Fruit fly (Drosophila melanogaster) whole organism, embryonic: ENCODE results near the gene Svil.
A peak's percentile ranks its signal among the peaks of the same experiment; 100 is the strongest.

ENCODE experiments used
- Adf1 ChIP-seq: fragments of 200-800 bp; sonication (Bioruptor generic); IDR thresholded peaks from 2 replicates; pipeline ENCODE4 v1.3.6; 2022; ENCODE audit warnings: missing biosample characterization, missing genetic modification characterization
- Antp ChIP-seq: fragments of 200-800 bp; sonication (Bioruptor generic); optimal IDR thresholded peaks from 3 replicates; lab custom pipeline; 2016; ENCODE audit warnings: missing biosample characterization, missing genetic modification characterization
- C15 ChIP-seq: fragments of 200-800 bp; sonication (Bioruptor generic); IDR thresholded peaks from 3 replicates; pipeline ENCODE4 v1.3.6; 2022; ENCODE audit warnings: missing biosample characterization, missing genetic modification characterization
- CG10147 ChIP-seq: fragments of 200-800 bp; sonication (Bioruptor generic); optimal IDR thresholded peaks from 2 replicates; lab custom pipeline; 2019; ENCODE audit warnings: missing biosample characterization, mild to moderate bottlenecking, missing genetic modification characterization, moderate library complexity
- CG10267 ChIP-seq: fragments of 200-800 bp; sonication (Bioruptor generic); optimal IDR thresholded peaks from 2 replicates; lab custom pipeline; 2018; ENCODE audit warnings: missing biosample characterization, mild to moderate bottlenecking, missing genetic modification characterization, moderate library complexity
- CG10462 ChIP-seq: fragments of 200-800 bp; sonication (Bioruptor generic); optimal IDR thresholded peaks from 2 replicates; lab custom pipeline; 2016; ENCODE audit warnings: missing biosample characterization, missing genetic modification characterization
- CG13296 ChIP-seq: fragments of 200-800 bp; sonication (Bioruptor generic); optimal IDR thresholded peaks from 3 replicates; lab custom pipeline; 2018; ENCODE audit warnings: missing biosample characterization, mild to moderate bottlenecking, missing genetic modification characterization
- CG14441 ChIP-seq: fragments of 200-800 bp; sonication (Bioruptor generic); IDR thresholded peaks from 2 replicates; pipeline ENCODE4 v1.3.6; 2022; ENCODE audit warnings: missing biosample characterization, missing genetic modification characterization
- CG15073 ChIP-seq: fragments of 200-800 bp; sonication (Bioruptor generic); optimal IDR thresholded peaks from 2 replicates; lab custom pipeline; 2016; ENCODE audit warnings: missing biosample characterization, missing genetic modification characterization
- CG1603 ChIP-seq: fragments of 200-800 bp; sonication (Bioruptor generic); optimal IDR thresholded peaks from 2 replicates; lab custom pipeline; 2019; ENCODE audit warnings: missing biosample characterization, mild to moderate bottlenecking, missing genetic modification characterization, moderate library complexity
- CG16779 ChIP-seq: fragments of 200-800 bp; sonication (Bioruptor generic); IDR thresholded peaks from 2 replicates; pipeline ENCODE4 v1.3.6; 2022; ENCODE audit warnings: missing biosample characterization, missing genetic modification characterization
- CG17361 ChIP-seq: fragments of 200-800 bp; sonication (Bioruptor generic); IDR thresholded peaks from 3 replicates; pipeline ENCODE4 v1.3.6; 2022; ENCODE audit warnings: missing biosample characterization, missing genetic modification characterization
- CG18262 ChIP-seq: fragments of 200-800 bp; optimal IDR thresholded peaks from 3 replicates; lab custom pipeline; 2019; ENCODE audit warnings: missing biosample characterization, mild to moderate bottlenecking, missing genetic modification characterization, moderate library complexity
- CG1832 ChIP-seq: fragments of 200-800 bp; sonication (Bioruptor generic); optimal IDR thresholded peaks from 2 replicates; lab custom pipeline; 2017; ENCODE audit warnings: missing biosample characterization, mild to moderate bottlenecking, missing genetic modification characterization, inconsistent platforms
- CG2889 ChIP-seq: fragments of 200-800 bp; sonication (Bioruptor generic); IDR thresholded peaks from 3 replicates; pipeline ENCODE4 v1.3.6; 2022; ENCODE audit warnings: missing biosample characterization, missing genetic modification characterization
- CG6854 ChIP-seq: fragments of 200-800 bp; sonication (Bioruptor generic); optimal IDR thresholded peaks from 3 replicates; lab custom pipeline; 2017; ENCODE audit warnings: missing biosample characterization, mild to moderate bottlenecking, missing genetic modification characterization
- CG9817 ChIP-seq: fragments of 200-800 bp; sonication (Bioruptor generic); optimal IDR thresholded peaks from 2 replicates; lab custom pipeline; 2018; ENCODE audit warnings: missing biosample characterization, mild to moderate bottlenecking, missing genetic modification characterization, moderate library complexity
- CTCF ChIP-seq: fragments of 200-800 bp; sonication (Bioruptor generic); optimal IDR thresholded peaks from 2 replicates; lab custom pipeline; 2017; ENCODE audit warnings: missing biosample characterization, mild to moderate bottlenecking, missing genetic modification characterization, moderate library complexity
- CoRest ChIP-seq: fragments of 200-800 bp; sonication (Bioruptor generic); optimal IDR thresholded peaks from 3 replicates; lab custom pipeline; 2018; ENCODE audit warnings: missing biosample characterization, mild to moderate bottlenecking, missing genetic modification characterization, moderate library complexity
- D19A ChIP-seq: fragments of 200-800 bp; optimal IDR thresholded peaks from 3 replicates; lab custom pipeline; 2019; ENCODE audit warnings: missing biosample characterization, mild to moderate bottlenecking, missing genetic modification characterization, moderate library complexity
- Dip2 ChIP-seq: fragments of 200-800 bp; sonication (Bioruptor generic); IDR thresholded peaks from 2 replicates; pipeline ENCODE4 v1.3.6; 2022; ENCODE audit warnings: missing biosample characterization, missing genetic modification characterization
- Dp ChIP-seq: fragments of 200-800 bp; sonication (Bioruptor generic); optimal IDR thresholded peaks from 2 replicates; lab custom pipeline; 2018; ENCODE audit warnings: missing biosample characterization, mild to moderate bottlenecking, missing genetic modification characterization, moderate library complexity
- Dref ChIP-seq: fragments of 200-800 bp; sonication (Bioruptor generic); IDR thresholded peaks from 2 replicates; pipeline ENCODE4 v1.3.6; 2022; ENCODE audit warnings: missing biosample characterization, missing genetic modification characterization
- Ets65A ChIP-seq: fragments of 200-800 bp; sonication (Bioruptor generic); peaks from one replicate; lab custom pipeline; 2016; ENCODE audit warnings: missing biosample characterization, missing genetic modification characterization
- Fer1 ChIP-seq: fragments of 200-800 bp; sonication (Bioruptor generic); optimal IDR thresholded peaks from 2 replicates; lab custom pipeline; 2017; ENCODE audit warnings: missing biosample characterization, mild to moderate bottlenecking, missing genetic modification characterization
- NK7.1 ChIP-seq: fragments of 200-800 bp; sonication (Bioruptor generic); optimal IDR thresholded peaks from 3 replicates; lab custom pipeline; 2016; ENCODE audit warnings: missing biosample characterization, missing genetic modification characterization
- Nf-YA ChIP-seq: fragments of 200-800 bp; sonication (Bioruptor generic); IDR thresholded peaks from 2 replicates; pipeline ENCODE4 v1.3.6; 2022; ENCODE audit warnings: missing biosample characterization, missing genetic modification characterization
- Sin3A ChIP-seq: fragments of >200 bp; optimal IDR thresholded peaks from 2 replicates; lab custom pipeline; 2018
- Xbp1 ChIP-seq: fragments of 200-800 bp; sonication (Bioruptor generic); optimal IDR thresholded peaks from 3 replicates; lab custom pipeline; 2016; ENCODE audit warnings: missing biosample characterization, mild to moderate bottlenecking, missing genetic modification characterization
- ase ChIP-seq: fragments of 200-800 bp; sonication (Bioruptor generic); IDR thresholded peaks from 3 replicates; pipeline ENCODE4 v1.3.6; 2022; ENCODE audit warnings: missing biosample characterization, missing genetic modification characterization
- bsh ChIP-seq, 2 experiments: fragments of 200-800 bp; sonication (Bioruptor generic); optimal IDR thresholded peaks; 2 replicates each; lab custom pipeline; 2017 to 2018; ENCODE audit warnings: mild to moderate bottlenecking in 2 of 2, missing biosample characterization in 2 of 2, missing genetic modification characterization in 2 of 2, moderate library complexity in 1 of 2
- dati ChIP-seq: fragments of 200-800 bp; sonication (Bioruptor generic); IDR thresholded peaks from 2 replicates; pipeline ENCODE4 v1.3.6; 2022; ENCODE audit warnings: missing biosample characterization, missing genetic modification characterization
- fru ChIP-seq: fragments of >200 bp; optimal IDR thresholded peaks from 2 replicates; lab custom pipeline; 2017
- kay ChIP-seq: fragments of 200-800 bp; sonication (Bioruptor generic); optimal IDR thresholded peaks from 2 replicates; lab custom pipeline; 2016; ENCODE audit warnings: missing biosample characterization, missing genetic modification characterization
- lmd ChIP-seq: fragments of 200-800 bp; sonication (Bioruptor generic); IDR thresholded peaks from 2 replicates; pipeline ENCODE4 v1.3.6; 2022; ENCODE audit warnings: missing biosample characterization, missing genetic modification characterization
- mam ChIP-seq: fragments of 200-800 bp; sonication (Bioruptor generic); optimal IDR thresholded peaks from 3 replicates; lab custom pipeline; 2016; ENCODE audit warnings: missing biosample characterization, missing genetic modification characterization
- nau ChIP-seq: fragments of 200-800 bp; sonication (Bioruptor generic); optimal IDR thresholded peaks from 3 replicates; lab custom pipeline; 2017; ENCODE audit warnings: missing biosample characterization, mild to moderate bottlenecking, missing genetic modification characterization, missing genetic modification reagents
- nerfin-2 ChIP-seq: fragments of 200-800 bp; sonication (Bioruptor generic); IDR thresholded peaks from 2 replicates; pipeline ENCODE4 v1.3.6; 2022; ENCODE audit warnings: missing biosample characterization, missing genetic modification characterization; ENCODE audit not compliant: partially characterized antibody
- nom ChIP-seq: fragments of 200-800 bp; sonication (Bioruptor generic); optimal IDR thresholded peaks from 2 replicates; lab custom pipeline; 2017; ENCODE audit warnings: missing biosample characterization, missing genetic modification characterization, mild to moderate bottlenecking, moderate library complexity, missing genetic modification reagents
- pb ChIP-seq: fragments of 200-800 bp; sonication (Bioruptor generic); optimal IDR thresholded peaks from 3 replicates; lab custom pipeline; 2016; ENCODE audit warnings: missing biosample characterization, missing genetic modification characterization
- run ChIP-seq: fragments of 200-800 bp; sonication (Bioruptor generic); optimal IDR thresholded peaks from 3 replicates; lab custom pipeline; 2018; ENCODE audit warnings: missing biosample characterization, mild to moderate bottlenecking, missing genetic modification characterization
- sc ChIP-seq, 3 experiments: fragments of >200 bp in 2 of 3; fragments of 200-800 bp in 1 of 3; sonication (Bioruptor generic) in 1 of 3; optimal IDR thresholded peaks; 2 replicates in 2 of 3; 3 replicates in 1 of 3; lab custom pipeline; 2017; ENCODE audit warnings: mild to moderate bottlenecking in 1 of 3, missing biosample characterization in 1 of 3, missing genetic modification characterization in 1 of 3, missing genetic modification reagents in 1 of 3
- sim ChIP-seq: fragments of 200-800 bp; sonication (Bioruptor generic); IDR thresholded peaks from 2 replicates; pipeline ENCODE4 v1.3.6; 2022; ENCODE audit warnings: missing biosample characterization, missing genetic modification characterization
- sob ChIP-seq: fragments of 200-800 bp; sonication (Bioruptor generic); IDR thresholded peaks from 2 replicates; pipeline ENCODE4 v1.3.6; 2022; ENCODE audit warnings: missing biosample characterization, missing genetic modification characterization
- ssp ChIP-seq: fragments of 200-800 bp; sonication (Bioruptor generic); IDR thresholded peaks from 2 replicates; pipeline ENCODE4 v1.3.6; 2022; ENCODE audit warnings: missing biosample characterization, missing genetic modification characterization
- sug ChIP-seq: fragments of 200-800 bp; optimal IDR thresholded peaks from 2 replicates; lab custom pipeline; 2019; ENCODE audit warnings: missing biosample characterization, mild to moderate bottlenecking, missing genetic modification characterization, moderate library complexity
- tio ChIP-seq: fragments of 200-800 bp; sonication (Bioruptor generic); optimal IDR thresholded peaks from 2 replicates; lab custom pipeline; 2017; ENCODE audit warnings: missing biosample characterization, missing genetic modification characterization, inconsistent platforms
- tup ChIP-seq: fragments of 200-800 bp; sonication (Bioruptor generic); optimal IDR thresholded peaks from 2 replicates; lab custom pipeline; 2016; ENCODE audit warnings: missing biosample characterization, mild to moderate bottlenecking, missing genetic modification characterization, moderate library complexity
- twi ChIP-seq: fragments of 200-800 bp; optimal IDR thresholded peaks from 2 replicates; lab custom pipeline; 2019; ENCODE audit warnings: missing biosample characterization, mild to moderate bottlenecking, missing genetic modification characterization, moderate library complexity
- usp ChIP-seq: fragments of >200 bp; optimal IDR thresholded peaks from 2 replicates; lab custom pipeline; 2017; ENCODE audit warnings: missing biosample characterization, missing genetic modification characterization
- zfh1 ChIP-seq: fragments of 200-800 bp; sonication (Bioruptor generic); IDR thresholded peaks from 3 replicates; pipeline ENCODE4 v1.3.6; 2022; ENCODE audit warnings: missing biosample characterization, missing genetic modification characterization

The Svil gene

DNA sequence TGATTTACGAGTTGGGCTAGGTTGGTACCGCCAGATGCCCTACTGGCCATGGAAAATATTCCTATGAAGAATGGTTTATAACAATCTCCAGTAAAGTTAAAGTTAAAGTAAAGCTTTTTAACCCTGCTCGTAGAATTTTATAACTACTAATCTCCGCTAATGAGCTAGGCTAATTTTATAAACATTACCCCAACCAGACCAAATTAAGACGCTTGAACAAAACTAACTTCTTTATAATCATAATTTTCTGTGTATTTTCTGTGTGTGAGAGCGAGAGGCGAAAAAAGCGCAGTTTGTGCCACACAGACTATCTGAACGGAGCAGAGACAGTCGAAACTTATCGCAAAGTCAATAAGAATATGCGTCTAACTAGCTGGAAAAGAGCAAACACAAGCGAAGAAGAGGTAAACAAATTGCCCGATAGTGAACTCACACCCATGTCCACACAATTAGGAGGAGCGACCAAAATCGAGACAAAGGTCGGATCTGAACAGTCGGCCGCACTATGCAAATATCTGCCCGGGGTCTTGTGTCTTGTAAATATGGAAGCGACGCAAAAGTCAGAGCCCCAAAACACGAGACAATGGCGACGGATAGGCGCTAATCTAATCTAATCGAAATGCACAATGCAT, 159.6 kb downstream of the Svil start (continued):
- TF ChIP-seq CG2889 (GFP tag; lab: Robert Waterston, UW) (no peak), mam (GFP tag; lab: Kevin White, UChicago) (peak; percentile 12), tup (GFP tag; lab: Kevin White, UChicago) (peak; percentile 40), Adf1 (GFP tag; lab: Robert Waterston, UW) (peak; percentile 15; the same call in 1 of the 2 replicates), CG1832 (GFP tag; lab: Kevin White, UChicago) (no peak), Antp (GFP tag; lab: Kevin White, UChicago) (peak; percentile 43), NK7.1 (GFP tag; lab: Kevin White, UChicago) (peak; percentile 6), CG6854 (GFP tag; lab: Kevin White, UChicago) (peak; percentile 80), CG18262 (tag; lab: Kevin White, UChicago) (peak; percentile 58), Nf-YA (GFP tag; lab: Robert Waterston, UW) (peak; percentile 48; the same call in 1 of the 2 replicates), dati (GFP tag; lab: Robert Waterston, UW) (no peak), twi (tag; lab: Kevin White, UChicago) (no peak), Xbp1 (GFP tag; lab: Kevin White, UChicago) (no peak), run (peak; percentile 44), CG16779 (GFP tag; lab: Robert Waterston, UW) (peak; percentile 22; the same call in 1 of the 2 replicates), Dp (GFP tag; lab: Kevin White, UChicago) (no peak), CG10147 (GFP tag; lab: Kevin White, UChicago) (peak; percentile 24), CG10267 (peak; percentile 37), D19A (tag; lab: Kevin White, UChicago) (peak; percentile 51), Sin3A (lab: Kevin White, UChicago) (no peak), CG9817 (tag; lab: Kevin White, UChicago) (no peak), fru (lab: Kevin White, UChicago) (no peak), Dip2 (GFP tag; lab: Robert Waterston, UW) (no peak), nom (no peak), CG10462 (peak; percentile 40), lmd (no peak), pb (no peak), CG14441 (peak; percentile 52), CG17361 (GFP tag; lab: Robert Waterston, UW) (peak; percentile 59; the same call in 2 of the 3 replicates), CTCF (GFP tag; lab: Kevin White, UChicago) (peak; percentile 54), tio (GFP tag; lab: Kevin White, UChicago) (peak; percentile 41), zfh1 (GFP tag; lab: Robert Waterston, UW) (peak; percentile 56; the same call in 2 of the 3 replicates), CoRest (tag; lab: Kevin White, UChicago) (no peak), ase (GFP tag; lab: Robert Waterston, UW) (0 out of 3 replicates have a peak, but pooled peaks have one; percentile 24), usp (GFP tag; lab: Kevin White, UChicago) (no peak), CG15073 (GFP tag; lab: Kevin White, UChicago) (no peak), nerfin-2 (no peak), Ets65A (peak; percentile 89), kay (GFP tag; lab: Kevin White, UChicago) (no peak), bsh (GFP tag; optimal IDR thresholded peaks at IDR 0.05; lab: Kevin White, UChicago) (peak in 1 of 2 experiments; percentile 67), Dref (GFP tag; lab: Robert Waterston, UW) (no peak), ssp (GFP tag; lab: Robert Waterston, UW) (no peak), Fer1 (GFP tag; lab: Kevin White, UChicago) (peak; percentile 88), C15 (GFP tag; lab: Robert Waterston, UW) (no peak), sob (GFP tag; lab: Robert Waterston, UW) (peak; percentile 81), nau (GFP tag; lab: Kevin White, UChicago) (peak; percentile 90), sim (GFP tag; lab: Robert Waterston, UW) (0 out of 2 replicates have a peak, but pooled peaks have one; percentile 24), CG13296 (GFP tag; lab: Kevin White, UChicago) (peak; percentile 85), sc (optimal IDR thresholded peaks at IDR 0.05; lab: Kevin White, UChicago) (no peak), sc (GFP tag; optimal IDR thresholded peaks at IDR 0.05; lab: Kevin White, UChicago) (peak; percentile 68), CG1603 (tag; lab: Kevin White, UChicago) (peak; percentile 64), sug (peak; percentile 62)
